Worm (Caenorhabditis elegans): ENCODE measurements around the gene Y44A6D.1.

The Y44A6D.1 gene

DNA sequence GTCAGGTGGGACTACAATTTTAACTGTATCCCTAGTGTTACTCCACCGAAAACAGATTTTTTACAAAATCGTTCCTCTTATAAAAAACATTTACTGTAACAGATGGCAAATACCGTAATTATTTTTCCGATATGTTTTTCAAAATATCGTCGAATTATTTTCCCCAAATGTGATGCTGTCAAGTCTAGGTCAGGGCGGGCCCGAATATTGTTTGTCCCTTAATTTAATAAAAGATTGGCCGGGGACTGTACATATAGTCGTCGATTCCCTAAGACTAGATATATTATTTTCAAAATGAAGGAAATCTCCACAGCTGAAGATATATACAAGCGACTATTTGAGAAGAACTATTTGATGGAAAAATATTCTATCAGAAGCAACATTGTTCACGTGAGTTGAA, 8.1 kb upstream of the Y44A6D.1 start, which contains the start of gene sdf-9:
Gene sdf-9 (plus strand): TSS at position 301 of the 400 bp plus-strand sequence.
- TF ChIP-seq saeg-2 (GFP tag; IDR thresholded peaks at IDR 0.05) (no peak), rbr-2 (tag; optimal IDR thresholded peaks at IDR 0.05) (no peak), dmd-9 (GFP tag; IDR thresholded peaks at IDR 0.05) (no peak), tra-1 (GFP tag; IDR thresholded peaks at IDR 0.05) (no peak), lin-13 (GFP tag; optimal IDR thresholded peaks at IDR 0.05) (no peak), Y105C5A.15 (GFP tag; IDR thresholded peaks at IDR 0.05) (no peak), unc-130 (GFP tag; optimal IDR thresholded peaks at IDR 0.05) (no peak), unc-62 (GFP tag; optimal IDR thresholded peaks at IDR 0.05 in 1 of 2) (no peak), unc-62 (tag; optimal IDR thresholded peaks at IDR 0.05) (no peak), skn-1 (tag; optimal IDR thresholded peaks at IDR 0.05) (no peak), ceh-20 (GFP tag; IDR thresholded peaks at IDR 0.05) (no peak), nhr-48 (tag; optimal IDR thresholded peaks at IDR 0.05) (no peak), ztf-7 (tag; optimal IDR thresholded peaks at IDR 0.05) (no peak), dpl-1 (GFP tag; optimal IDR thresholded peaks at IDR 0.05) (no peak), nhr-25 (tag; optimal IDR thresholded peaks at IDR 0.05; ENCODE audit: borderline replicate concordance, insufficient read depth) (no peak)

DNA sequence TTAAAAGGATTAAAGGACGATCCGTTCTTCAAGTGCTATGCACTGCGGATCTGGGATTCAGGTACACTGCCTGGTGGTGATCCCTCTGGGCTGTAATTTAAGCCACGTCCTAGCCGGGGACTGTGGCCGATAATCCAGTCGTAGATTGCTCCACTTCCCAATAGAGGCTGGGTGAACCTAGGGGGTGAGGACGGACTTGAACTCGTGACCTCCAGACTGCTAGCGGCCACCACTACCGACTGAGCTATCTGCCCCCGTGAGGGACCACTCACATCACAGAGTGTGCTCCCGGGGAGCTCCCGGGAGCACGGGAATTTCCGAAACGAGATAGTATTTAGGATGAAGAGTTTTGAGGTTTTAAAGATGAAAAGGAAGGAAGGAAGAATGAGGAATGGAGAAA, 5.5 kb upstream of the Y44A6D.1 start:
- TF ChIP-seq set-16 (GFP tag; IDR thresholded peaks at IDR 0.05) (peak; percentile 63), egl-43 (GFP tag; IDR thresholded peaks at IDR 0.05) (peak; percentile 58)

DNA sequence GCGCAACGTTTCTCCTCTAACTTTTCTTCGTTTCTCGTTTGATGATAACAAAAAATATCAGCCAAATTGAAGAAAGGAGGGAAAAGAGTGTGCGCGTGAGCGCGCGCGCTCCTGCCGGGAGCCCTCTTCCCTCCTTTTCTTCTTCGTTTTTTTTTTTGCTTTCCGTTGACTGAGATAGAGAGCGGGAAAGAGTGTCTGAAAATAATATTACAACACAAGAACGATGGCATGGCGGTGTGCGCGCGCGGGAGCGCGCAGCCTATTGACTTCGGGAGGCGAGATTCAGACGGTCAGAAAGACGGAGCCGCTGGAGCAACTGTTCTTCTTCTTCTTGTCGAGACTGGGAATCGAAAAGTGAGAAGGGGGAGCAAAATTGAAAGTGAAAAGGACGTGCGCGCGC, 3.9 kb upstream of the Y44A6D.1 start:
- no peak for TF ChIP-seq daf-19 (GFP tag; conservative IDR thresholded peaks at IDR 0.05)
- TF ChIP-seq T20F7.1 (GFP tag; optimal IDR thresholded peaks at IDR 0.05): no peak
- TF ChIP-seq ceh-44 (GFP tag; IDR thresholded peaks at IDR 0.05): no peak
- peak; percentile 39; the same call in 1 of the 2 replicates for TF ChIP-seq dmd-6 (GFP tag; IDR thresholded peaks at IDR 0.05)
- no peak for TF ChIP-seq nhr-10 (tag; optimal IDR thresholded peaks at IDR 0.05)
- peak; percentile 10 for TF ChIP-seq nhr-77 (tag; optimal IDR thresholded peaks at IDR 0.05)
- no peak for TF ChIP-seq snpc-4 (tag; optimal IDR thresholded peaks at IDR 0.05)
- peak; percentile 47 for TF ChIP-seq pqm-1 (tag; optimal IDR thresholded peaks at IDR 0.05)
- no peak for TF ChIP-seq Y5F2A.4 (GFP tag; optimal IDR thresholded peaks at IDR 0.05)
- TF ChIP-seq madf-9 (GFP tag; conservative IDR thresholded peaks at IDR 0.05): no peak
- TF ChIP-seq lin-39 (tag; optimal IDR thresholded peaks at IDR 0.05): no peak
- TF ChIP-seq egl-43 (GFP tag; IDR thresholded peaks at IDR 0.05): 0 out of 2 replicates have a peak, but pooled peaks have one; percentile 53
- TF ChIP-seq nhr-48 (tag; optimal IDR thresholded peaks at IDR 0.05): no peak
- TF ChIP-seq daf-8 (GFP tag; IDR thresholded peaks at IDR 0.05): no peak
- TF ChIP-seq hlh-11 (tag; optimal IDR thresholded peaks at IDR 0.05): peak; percentile 79
- TF ChIP-seq nhr-6 (tag; optimal IDR thresholded peaks at IDR 0.05): no peak
- no peak for TF ChIP-seq daf-12 (tag; optimal IDR thresholded peaks at IDR 0.05)
- TF ChIP-seq D1046.2 (GFP tag; IDR thresholded peaks at IDR 0.05): no peak
- TF ChIP-seq nhr-102 (tag; optimal IDR thresholded peaks at IDR 0.05): no peak
- TF ChIP-seq unc-62 (GFP tag; optimal IDR thresholded peaks at IDR 0.05 in 1 of 2): peak in 1 of 2 experiments; percentile 23
- TF ChIP-seq unc-62 (tag; optimal IDR thresholded peaks at IDR 0.05): no peak
- no peak for TF ChIP-seq daf-16 (GFP tag; optimal IDR thresholded peaks at IDR 0.05)
- peak; percentile 46 for TF ChIP-seq daf-16 (tag; optimal IDR thresholded peaks at IDR 0.05)
- no peak for TF ChIP-seq lin-38 (GFP tag; IDR thresholded peaks at IDR 0.05)
- no peak for TF ChIP-seq skn-1 (tag; optimal IDR thresholded peaks at IDR 0.05)
- TF ChIP-seq nhr-28 (tag; optimal IDR thresholded peaks at IDR 0.05): peak; percentile 19
- no peak for TF ChIP-seq ceh-20 (GFP tag; IDR thresholded peaks at IDR 0.05)
- no peak for TF ChIP-seq Y75B8A.6 (GFP tag; IDR thresholded peaks at IDR 0.05)
- 0 out of 2 replicates have a peak, but pooled peaks have one; percentile 29 for TF ChIP-seq lin-1 (GFP tag; IDR thresholded peaks at IDR 0.05)
- TF ChIP-seq lin-15B (tag; optimal IDR thresholded peaks at IDR 0.05): no peak
- no peak for TF ChIP-seq lir-3 (tag; optimal IDR thresholded peaks at IDR 0.05)
- no peak for TF ChIP-seq dmd-8 (GFP tag; IDR thresholded peaks at IDR 0.05)
- no peak for TF ChIP-seq ctbp-1 (GFP tag; IDR thresholded peaks at IDR 0.05)
- peak in 1 of 2 experiments; percentile 73 for TF ChIP-seq hif-1 (tag; optimal IDR thresholded peaks at IDR 0.05)
- no peak for TF ChIP-seq mes-2 (tag; optimal IDR thresholded peaks at IDR 0.05; ENCODE audit: poor library complexity, severe bottlenecking)
- TF ChIP-seq dve-1 (tag; optimal IDR thresholded peaks at IDR 0.05; ENCODE audit: insufficient read depth): peak; percentile 78
- TF ChIP-seq ceh-32 (tag; optimal IDR thresholded peaks at IDR 0.05; ENCODE audit: poor library complexity): no peak
